Worm (Caenorhabditis elegans) whole organism, L4 larva: ENCODE measurements around the gene gad-1.

Source experiments
- D1046.2 ChIP-seq: fragments of 200-800 bp; sonication (Bioruptor generic); IDR thresholded peaks from 2 replicates; pipeline ENCODE4 v1.3.6; 2022; ENCODE audit warnings: missing genetic modification characterization, missing compliant biosample characterization
- F10B5.3 ChIP-seq: sonication (generic microtip); optimal IDR thresholded peaks from 2 replicates; lab custom pipeline; 2016; ENCODE audit warnings: mild to moderate bottlenecking, missing genetic modification characterization, missing compliant biosample characterization
- F44E2.7 ChIP-seq: fragments of 200-800 bp; sonication (Bioruptor generic); IDR thresholded peaks from 2 replicates; pipeline ENCODE4 v2.1.2; 2022; ENCODE audit warnings: missing genetic modification characterization, missing compliant biosample characterization
- R02D3.7 ChIP-seq: fragments of 150-350 bp; sonication (generic microtip); optimal IDR thresholded peaks from 3 replicates; lab custom pipeline; 2014; ENCODE audit warnings: missing biosample characterization, missing genetic modification characterization
- Y48G9A.11 ChIP-seq: fragments of 200-800 bp; sonication (Bioruptor generic); IDR thresholded peaks from 2 replicates; pipeline ENCODE4 v1.3.6; 2022; ENCODE audit warnings: missing genetic modification reagents, missing genetic modification characterization, missing compliant biosample characterization
- Y5F2A.4 ChIP-seq: fragments of 200-800 bp; sonication (Bioruptor generic); optimal IDR thresholded peaks from 2 replicates; lab custom pipeline; 2018; ENCODE audit warnings: mild to moderate bottlenecking, missing genetic modification characterization, missing compliant biosample characterization
- ZK337.2 ChIP-seq: fragments of 200-800 bp; sonication (Bioruptor generic); IDR thresholded peaks from 2 replicates; pipeline ENCODE4 v1.3.6; 2022; ENCODE audit warnings: missing genetic modification reagents, missing genetic modification characterization, missing compliant biosample characterization
- ZK546.5 ChIP-seq, 2 experiments: sonication (generic microtip); optimal IDR thresholded peaks; 2 replicates each; lab custom pipeline; 2017; ENCODE audit warnings: missing biosample characterization in 2 of 2, missing genetic modification characterization in 2 of 2
- aha-1 ChIP-seq: fragments of 150-350 bp; peaks from one replicate; lab custom pipeline; 2014; ENCODE audit warnings: missing biosample characterization, missing genetic modification characterization
- aly-2 ChIP-seq: sonication (generic microtip); optimal IDR thresholded peaks from 2 replicates; lab custom pipeline; 2018; ENCODE audit warnings: missing biosample characterization, missing genetic modification characterization
- ama-1 ChIP-seq: fragments of 150-350 bp; optimal IDR thresholded peaks from 2 replicates; lab custom pipeline; 2014; ENCODE audit warnings: inconsistent platforms, mixed read lengths
- arid-1 ChIP-seq: fragments of 200-800 bp; sonication (Bioruptor generic); conservative IDR thresholded peaks from 2 replicates; pipeline ENCODE4 v1.3.6; 2022; ENCODE audit warnings: missing genetic modification reagents, missing genetic modification characterization, missing compliant biosample characterization
- attf-4 ChIP-seq: sonication (generic microtip); optimal IDR thresholded peaks from 3 replicates; lab custom pipeline; 2017; ENCODE audit warnings: missing biosample characterization, missing genetic modification characterization
- ceh-20 ChIP-seq: fragments of 200-800 bp; sonication (Bioruptor generic); IDR thresholded peaks from 2 replicates; pipeline ENCODE4 v1.3.6; 2022; ENCODE audit warnings: missing genetic modification reagents, missing genetic modification characterization, missing compliant biosample characterization
- ceh-32 ChIP-seq: sonication (generic microtip); optimal IDR thresholded peaks from 2 replicates; lab custom pipeline; 2016; ENCODE audit warnings: mild to moderate bottlenecking, missing genetic modification characterization, missing compliant biosample characterization; ENCODE audit not compliant: poor library complexity
- cey-2 ChIP-seq: sonication (generic microtip); optimal IDR thresholded peaks from 3 replicates; lab custom pipeline; 2017; ENCODE audit warnings: missing genetic modification characterization, mild to moderate bottlenecking, missing compliant biosample characterization, antibody characterized with exemption, borderline replicate concordance; ENCODE audit not compliant: insufficient read depth
- daf-12 ChIP-seq: fragments of 150-350 bp; optimal IDR thresholded peaks from 2 replicates; lab custom pipeline; 2014; ENCODE audit warnings: missing biosample characterization, missing genetic modification reagents, missing genetic modification characterization
- daf-8 ChIP-seq: fragments of 200-800 bp; sonication (Bioruptor generic); IDR thresholded peaks from 2 replicates; pipeline ENCODE4 v1.3.6; 2022; ENCODE audit warnings: missing genetic modification characterization, missing compliant biosample characterization
- dmd-9 ChIP-seq: fragments of 200-800 bp; sonication (Bioruptor generic); IDR thresholded peaks from 2 replicates; pipeline ENCODE4 v1.3.6; 2022; ENCODE audit warnings: missing genetic modification reagents, missing genetic modification characterization, missing compliant biosample characterization
- egl-27 ChIP-seq: sonication (generic microtip); optimal IDR thresholded peaks from 3 replicates; lab custom pipeline; 2017; ENCODE audit warnings: missing biosample characterization, missing genetic modification reagents, missing genetic modification characterization
- egl-43 ChIP-seq: fragments of 200-800 bp; sonication (Bioruptor generic); IDR thresholded peaks from 2 replicates; pipeline ENCODE4 v1.3.6; 2022; ENCODE audit warnings: missing genetic modification reagents, missing genetic modification characterization, missing compliant biosample characterization
- fos-1 ChIP-seq: fragments of 150-350 bp; optimal IDR thresholded peaks from 2 replicates; lab custom pipeline; 2014; ENCODE audit warnings: missing biosample characterization, missing genetic modification characterization
- gei-8 ChIP-seq: fragments of 200-800 bp; sonication (Bioruptor generic); optimal IDR thresholded peaks from 2 replicates; lab custom pipeline; 2018; ENCODE audit warnings: mild to moderate bottlenecking, missing genetic modification characterization, missing compliant biosample characterization
- hlh-30 ChIP-seq: sonication (generic microtip); optimal IDR thresholded peaks from 2 replicates; lab custom pipeline; 2017; ENCODE audit warnings: antibody characterized with exemption, mild to moderate bottlenecking, missing genetic modification characterization, missing compliant biosample characterization; ENCODE audit not compliant: insufficient read depth
- lin-13 ChIP-seq: fragments of 150-350 bp; optimal IDR thresholded peaks from 2 replicates; lab custom pipeline; 2014; ENCODE audit warnings: missing biosample characterization, missing genetic modification reagents, missing genetic modification characterization
- lin-15B ChIP-seq: fragments of 150-350 bp; sonication (generic microtip); optimal IDR thresholded peaks from 3 replicates; lab custom pipeline; 2014; ENCODE audit warnings: missing biosample characterization, missing genetic modification characterization
- lin-29 ChIP-seq: fragments of 200-800 bp; sonication (Bioruptor generic); IDR thresholded peaks from 2 replicates; pipeline ENCODE4 v1.3.6; 2022; ENCODE audit warnings: missing genetic modification reagents, missing genetic modification characterization, missing compliant biosample characterization
- lin-38 ChIP-seq: fragments of 200-800 bp; sonication (Bioruptor generic); IDR thresholded peaks from 2 replicates; pipeline ENCODE4 v1.3.6; 2022; ENCODE audit warnings: missing genetic modification reagents, missing genetic modification characterization, missing compliant biosample characterization
- madf-5 ChIP-seq, 2 experiments: fragments of 200-800 bp; sonication (Bioruptor generic); IDR thresholded peaks; 2 replicates each; pipeline ENCODE4 v1.3.6; 2022; ENCODE audit warnings: missing compliant biosample characterization in 2 of 2, missing genetic modification characterization in 2 of 2
- madf-9 ChIP-seq: fragments of 200-800 bp; sonication (Bioruptor generic); conservative IDR thresholded peaks from 2 replicates; pipeline ENCODE4 v1.3.6; 2022; ENCODE audit warnings: missing genetic modification reagents, missing genetic modification characterization, missing compliant biosample characterization
- mdl-1 ChIP-seq, 2 experiments: fragments of 150-350 bp in 1 of 2; sonication (generic microtip) in 1 of 2; optimal IDR thresholded peaks; 2 replicates each; lab custom pipeline; 2014 to 2017; ENCODE audit warnings: missing biosample characterization in 2 of 2, missing genetic modification characterization in 2 of 2
- mdt-29 ChIP-seq: fragments of 200-800 bp; sonication (Bioruptor generic); IDR thresholded peaks from 2 replicates; pipeline ENCODE4 v1.3.6; 2022; ENCODE audit warnings: missing genetic modification reagents, missing genetic modification characterization, missing compliant biosample characterization
- mxl-2 ChIP-seq: fragments of 200-800 bp; sonication (Bioruptor generic); conservative IDR thresholded peaks from 2 replicates; pipeline ENCODE4 v1.3.6; 2022; ENCODE audit warnings: missing genetic modification reagents, missing genetic modification characterization, missing compliant biosample characterization
- nhr-102 ChIP-seq: sonication (generic microtip); optimal IDR thresholded peaks from 2 replicates; lab custom pipeline; 2016; ENCODE audit warnings: mild to moderate bottlenecking, missing genetic modification characterization, moderate library complexity, missing compliant biosample characterization
- nhr-111 ChIP-seq: fragments of 200-800 bp; sonication (Bioruptor generic); optimal IDR thresholded peaks from 2 replicates; lab custom pipeline; 2018; ENCODE audit warnings: mild to moderate bottlenecking, missing genetic modification characterization, missing compliant biosample characterization
- nhr-42 ChIP-seq: fragments of 200-800 bp; sonication (Bioruptor generic); IDR thresholded peaks from 2 replicates; pipeline ENCODE4 v1.3.6; 2022; ENCODE audit warnings: missing genetic modification characterization, missing compliant biosample characterization
- nhr-48 ChIP-seq: sonication (generic microtip); optimal IDR thresholded peaks from 2 replicates; lab custom pipeline; 2016; ENCODE audit warnings: mild to moderate bottlenecking, missing genetic modification characterization, missing compliant biosample characterization
- nhr-76 ChIP-seq: fragments of 150-350 bp; optimal IDR thresholded peaks from 2 replicates; lab custom pipeline; 2014; ENCODE audit warnings: missing biosample characterization, missing genetic modification characterization
- pqm-1 ChIP-seq: sonication (generic microtip); optimal IDR thresholded peaks from 2 replicates; lab custom pipeline; 2017; ENCODE audit warnings: missing biosample characterization, missing genetic modification characterization
- rbr-2 ChIP-seq: sonication (generic microtip); optimal IDR thresholded peaks from 2 replicates; lab custom pipeline; 2016; ENCODE audit warnings: missing genotype, missing genetic modification characterization, missing compliant biosample characterization
- set-16 ChIP-seq: fragments of 200-800 bp; sonication (Bioruptor generic); IDR thresholded peaks from 2 replicates; pipeline ENCODE4 v1.3.6; 2022; ENCODE audit warnings: missing genetic modification reagents, missing genetic modification characterization, missing compliant biosample characterization
- skn-1 ChIP-seq: fragments of 150-350 bp; optimal IDR thresholded peaks from 2 replicates; lab custom pipeline; 2014; ENCODE audit warnings: missing biosample characterization, missing genetic modification characterization
- snpc-4 ChIP-seq: fragments of 150-350 bp; optimal IDR thresholded peaks from 2 replicates; lab custom pipeline; 2014; ENCODE audit warnings: missing biosample characterization, missing genetic modification characterization
- spr-3 ChIP-seq: fragments of 200-800 bp; sonication (Bioruptor generic); optimal IDR thresholded peaks from 2 replicates; lab custom pipeline; 2018; ENCODE audit warnings: mild to moderate bottlenecking, missing genetic modification characterization, missing compliant biosample characterization
- tag-97 ChIP-seq: fragments of 200-800 bp; sonication (Bioruptor generic); IDR thresholded peaks from 2 replicates; pipeline ENCODE4 v1.3.6; 2022; ENCODE audit warnings: missing genetic modification characterization, missing compliant biosample characterization
- unc-39 ChIP-seq: sonication (generic microtip); optimal IDR thresholded peaks from 2 replicates; lab custom pipeline; 2017; ENCODE audit warnings: missing biosample characterization, missing genetic modification characterization
- unc-62 ChIP-seq, 3 experiments: fragments of 150-350 bp in 1 of 3; sonication (generic microtip); optimal IDR thresholded peaks in 2 of 3; peaks in 1 of 3; 1 replicate in 1 of 3; 2 replicates in 2 of 3; lab custom pipeline; 2014 to 2017; ENCODE audit warnings: missing biosample characterization in 3 of 3, missing genetic modification characterization in 3 of 3, missing genetic modification reagents in 3 of 3, missing genotype in 1 of 3
- zfp-2 ChIP-seq: sonication (generic microtip); optimal IDR thresholded peaks from 2 replicates; lab custom pipeline; 2016; ENCODE audit warnings: mild to moderate bottlenecking, missing genetic modification characterization, missing compliant biosample characterization
- zfp-3 ChIP-seq: fragments of 200-800 bp; sonication (Bioruptor generic); conservative IDR thresholded peaks from 2 replicates; pipeline ENCODE4 v1.3.6; 2022; ENCODE audit warnings: missing genetic modification reagents, missing genetic modification characterization, missing compliant biosample characterization
- zip-2 ChIP-seq: fragments of 150-350 bp; optimal IDR thresholded peaks from 2 replicates; lab custom pipeline; 2014; ENCODE audit warnings: missing biosample characterization, missing genetic modification characterization

Gene gad-1

ce11 chrV:6427433-6427832, 5.9 kb downstream of the gad-1 start (continued):
- peak; percentile 28 for TF ChIP-seq hlh-30 (tag; lab: Kevin White, UChicago)
- TF ChIP-seq fos-1 (tag; lab: Kevin White, UChicago), result no peak
- TF ChIP-seq lin-13, result no peak
- TF ChIP-seq zfp-3 (GFP tag; lab: Robert Waterston, UW), result peak; percentile 50; the same call in 1 of the 2 replicates
- TF ChIP-seq nhr-42, result no peak
- no peak for TF ChIP-seq nhr-76 (tag; lab: Kevin White, UChicago)
- no peak for TF ChIP-seq zfp-2 (tag; lab: Kevin White, UChicago)
- TF ChIP-seq skn-1 (tag; lab: Kevin White, UChicago), result no peak
- no peak for TF ChIP-seq egl-27 (tag; lab: Kevin White, UChicago)
- no peak for TF ChIP-seq R02D3.7 (tag; lab: Kevin White, UChicago)
- no peak for TF ChIP-seq mdl-1 (tag; optimal IDR thresholded peaks at IDR 0.05; lab: Kevin White, UChicago)
- no peak for TF ChIP-seq mxl-2 (GFP tag; lab: Robert Waterston, UW)
- TF ChIP-seq ZK337.2 (GFP tag; lab: Robert Waterston, UW), result no peak
- TF ChIP-seq mdt-29, result no peak

DNA sequence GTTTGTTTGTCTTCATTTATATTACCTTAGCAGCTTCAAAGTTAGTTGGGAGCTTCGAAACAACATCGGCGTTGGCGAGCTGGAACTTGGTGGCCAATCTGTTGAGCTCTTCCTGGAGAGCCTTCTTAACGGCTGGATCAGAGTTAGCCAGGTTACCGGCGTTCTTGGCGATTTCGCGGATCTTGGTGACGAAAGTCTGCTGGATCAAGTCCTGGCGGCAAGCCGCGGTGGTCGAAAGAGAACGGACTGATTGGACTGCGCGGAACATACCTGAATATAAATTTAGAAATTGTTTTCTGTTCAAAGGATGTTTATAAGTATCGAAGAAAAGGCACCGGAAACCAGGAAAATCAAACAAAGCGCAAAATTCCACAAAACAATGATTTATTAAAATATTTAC, 6.5 kb downstream of the gad-1 start, which contains the start of gene atp-4:
atp-4 (minus strand) TSS at position 270 of the 400 bp plus-strand sequence.
- TF ChIP-seq Y48G9A.11 (GFP tag; lab: Robert Waterston, UW) (peak; percentile 72), lin-15B (tag; lab: Kevin White, UChicago) (no peak), madf-5 (GFP tag; IDR thresholded peaks at IDR 0.05; lab: Robert Waterston, UW) (0 out of 4 replicates have a peak, but pooled peaks of 1 of the 2 experiments have one; percentile 67), nhr-48 (tag; lab: Kevin White, UChicago) (no peak), attf-4 (no peak), set-16 (GFP tag; lab: Robert Waterston, UW) (peak; percentile 68), F44E2.7 (GFP tag; lab: Robert Waterston, UW) (no peak), spr-3 (GFP tag; lab: Kevin White, UChicago) (no peak), Y5F2A.4 (GFP tag; lab: Kevin White, UChicago) (no peak), snpc-4 (tag; lab: Kevin White, UChicago) (no peak), nhr-102 (no peak), aly-2 (tag; lab: Kevin White, UChicago) (no peak), madf-9 (GFP tag; lab: Robert Waterston, UW) (no peak), nhr-111 (GFP tag; lab: Kevin White, UChicago) (no peak), D1046.2 (0 out of 2 replicates have a peak, but pooled peaks have one; percentile 76), ZK337.2 (GFP tag; lab: Robert Waterston, UW) (no peak), unc-62 (GFP tag; optimal IDR thresholded peaks at IDR 0.05 in 1 of 2; lab: Kevin White, UChicago) (peak in 1 of 2 experiments; percentile 63), unc-62 (tag; optimal IDR thresholded peaks at IDR 0.05; lab: Kevin White, UChicago) (no peak), ama-1 (lab: Kevin White, UChicago) (peak; percentile 87), cey-2 (tag; lab: Kevin White, UChicago) (no peak), aha-1 (tag; lab: Kevin White, UChicago) (no peak), ceh-20 (GFP tag; lab: Robert Waterston, UW) (no peak), zip-2 (no peak), mdl-1 (tag; optimal IDR thresholded peaks at IDR 0.05; lab: Kevin White, UChicago) (no peak), dmd-9 (GFP tag; lab: Robert Waterston, UW) (0 out of 2 replicates have a peak, but pooled peaks have one; percentile 15), egl-43 (GFP tag; lab: Robert Waterston, UW) (peak; percentile 14; the same call in 1 of the 2 replicates), ceh-32 (tag; lab: Kevin White, UChicago) (no peak), lin-38 (no peak), tag-97 (GFP tag; lab: Robert Waterston, UW) (no peak), lin-29 (GFP tag; lab: Robert Waterston, UW) (no peak), rbr-2 (no peak), pqm-1 (tag; lab: Kevin White, UChicago) (no peak), unc-39 (tag; lab: Kevin White, UChicago) (no peak), ZK546.5 (tag; optimal IDR thresholded peaks at IDR 0.05; lab: Kevin White, UChicago) (no peak), R02D3.7 (tag; lab: Kevin White, UChicago) (no peak), gei-8 (GFP tag; lab: Kevin White, UChicago) (no peak), daf-12 (tag; lab: Kevin White, UChicago) (no peak), daf-8 (no peak), arid-1 (GFP tag; lab: Robert Waterston, UW) (no peak), mdt-29 (0 out of 2 replicates have a peak, but pooled peaks have one; percentile 15), F10B5.3 (tag; lab: Kevin White, UChicago) (no peak)
